Fruit fly (Drosophila melanogaster) whole organism, embryonic: ENCODE results near the gene CG15040.

Source experiments
- Asciz ChIP-seq: fragments of 200-800 bp; sonication (Bioruptor generic); optimal IDR thresholded peaks from 2 replicates; lab custom pipeline; 2017; ENCODE audit warnings: missing biosample characterization, mild to moderate bottlenecking, missing genetic modification characterization, missing genetic modification reagents
- BEAF-32 ChIP-seq: fragments of 200-800 bp; sonication (Bioruptor generic); optimal IDR thresholded peaks from 3 replicates; lab custom pipeline; 2017; ENCODE audit warnings: missing biosample characterization, missing genetic modification characterization, mild to moderate bottlenecking, moderate library complexity, missing genetic modification reagents
- CG10147 ChIP-seq: fragments of 200-800 bp; sonication (Bioruptor generic); optimal IDR thresholded peaks from 2 replicates; lab custom pipeline; 2019; ENCODE audit warnings: missing biosample characterization, mild to moderate bottlenecking, missing genetic modification characterization, moderate library complexity
- CG10366 ChIP-seq: fragments of 200-800 bp; sonication (Bioruptor generic); IDR thresholded peaks from 2 replicates; pipeline ENCODE4 v1.3.6; 2022; ENCODE audit warnings: missing biosample characterization, missing genetic modification characterization
- CG10979 ChIP-seq: fragments of 200-800 bp; sonication (Bioruptor generic); optimal IDR thresholded peaks from 2 replicates; lab custom pipeline; 2018; ENCODE audit warnings: missing biosample characterization, mild to moderate bottlenecking, missing genetic modification characterization, moderate library complexity
- CG11504 ChIP-seq: fragments of 200-800 bp; sonication (Bioruptor generic); optimal IDR thresholded peaks from 3 replicates; lab custom pipeline; 2019; ENCODE audit warnings: missing biosample characterization, mild to moderate bottlenecking, missing genetic modification characterization, moderate library complexity
- CG13287 ChIP-seq: fragments of 200-800 bp; sonication (Bioruptor generic); IDR thresholded peaks from 2 replicates; pipeline ENCODE4 v1.3.6; 2022; ENCODE audit warnings: missing biosample characterization, missing genetic modification characterization; ENCODE audit not compliant: partially characterized antibody
- CG14710 ChIP-seq: fragments of 200-800 bp; sonication (Bioruptor generic); optimal IDR thresholded peaks from 3 replicates; lab custom pipeline; 2019; ENCODE audit warnings: missing biosample characterization, mild to moderate bottlenecking, missing genetic modification characterization, moderate library complexity
- CG15269 ChIP-seq: fragments of 200-800 bp; sonication (Bioruptor generic); optimal IDR thresholded peaks from 2 replicates; lab custom pipeline; 2018; ENCODE audit warnings: missing biosample characterization, mild to moderate bottlenecking, missing genetic modification characterization, moderate library complexity
- CG17385 ChIP-seq: fragments of 200-800 bp; sonication (Bioruptor generic); optimal IDR thresholded peaks from 3 replicates; lab custom pipeline; 2018; ENCODE audit warnings: missing biosample characterization, mild to moderate bottlenecking, missing genetic modification characterization
- CG17829 ChIP-seq: fragments of 200-800 bp; optimal IDR thresholded peaks from 2 replicates; lab custom pipeline; 2019; ENCODE audit warnings: missing biosample characterization, mild to moderate bottlenecking, missing genetic modification characterization, moderate library complexity
- CG18262 ChIP-seq: fragments of 200-800 bp; optimal IDR thresholded peaks from 3 replicates; lab custom pipeline; 2019; ENCODE audit warnings: missing biosample characterization, mild to moderate bottlenecking, missing genetic modification characterization, moderate library complexity
- CG2678 ChIP-seq: fragments of 200-800 bp; sonication (Bioruptor generic); optimal IDR thresholded peaks from 3 replicates; lab custom pipeline; 2019; ENCODE audit warnings: missing biosample characterization, mild to moderate bottlenecking, missing genetic modification characterization, moderate library complexity
- CG2712 ChIP-seq: fragments of 200-800 bp; optimal IDR thresholded peaks from 3 replicates; lab custom pipeline; 2019; ENCODE audit warnings: missing biosample characterization, mild to moderate bottlenecking, missing genetic modification characterization, moderate library complexity
- CG30020 ChIP-seq: fragments of 200-800 bp; optimal IDR thresholded peaks from 2 replicates; lab custom pipeline; 2019; ENCODE audit warnings: missing biosample characterization, mild to moderate bottlenecking, missing genetic modification characterization, moderate library complexity
- CG32772 ChIP-seq: fragments of 200-800 bp; sonication (Bioruptor generic); IDR thresholded peaks from 2 replicates; pipeline ENCODE4 v1.3.6; 2022; ENCODE audit warnings: missing biosample characterization, missing genetic modification characterization
- CG3281 ChIP-seq: fragments of 200-800 bp; sonication (Bioruptor generic); optimal IDR thresholded peaks from 3 replicates; lab custom pipeline; 2017; ENCODE audit warnings: missing biosample characterization, mild to moderate bottlenecking, missing genetic modification characterization
- CG43689 ChIP-seq: fragments of 200-800 bp; sonication (Bioruptor generic); IDR thresholded peaks from 2 replicates; pipeline ENCODE4 v1.3.6; 2022; ENCODE audit warnings: missing biosample characterization, missing genetic modification characterization
- CG4617 ChIP-seq: fragments of 200-800 bp; sonication (Bioruptor generic); optimal IDR thresholded peaks from 3 replicates; lab custom pipeline; 2016; ENCODE audit warnings: missing biosample characterization, missing genetic modification characterization, borderline replicate concordance
- CG6765 ChIP-seq: fragments of 200-800 bp; sonication (Bioruptor generic); optimal IDR thresholded peaks from 3 replicates; lab custom pipeline; 2017; ENCODE audit warnings: missing biosample characterization, mild to moderate bottlenecking, missing genetic modification characterization
- CG7357 ChIP-seq: fragments of 200-800 bp; sonication (Bioruptor generic); IDR thresholded peaks from 3 replicates; pipeline ENCODE4 v1.3.6; 2022; ENCODE audit warnings: missing biosample characterization, missing genetic modification characterization
- CG8388 ChIP-seq: fragments of 200-800 bp; sonication (Bioruptor generic); optimal IDR thresholded peaks from 2 replicates; lab custom pipeline; 2019; ENCODE audit warnings: missing biosample characterization, mild to moderate bottlenecking, missing genetic modification characterization, moderate library complexity
- CG8924 ChIP-seq: fragments of 200-800 bp; optimal IDR thresholded peaks from 3 replicates; lab custom pipeline; 2019; ENCODE audit warnings: missing biosample characterization, mild to moderate bottlenecking, missing genetic modification characterization, moderate library complexity
- CG8944 ChIP-seq: fragments of 200-800 bp; sonication (Bioruptor generic); optimal IDR thresholded peaks from 3 replicates; lab custom pipeline; 2016; ENCODE audit warnings: missing biosample characterization, missing genetic modification characterization
- CG9797 ChIP-seq: fragments of 200-800 bp; sonication (Bioruptor generic); optimal IDR thresholded peaks from 3 replicates; lab custom pipeline; 2018; ENCODE audit warnings: missing biosample characterization, mild to moderate bottlenecking, missing genetic modification characterization
- CG9932 ChIP-seq: fragments of 200-800 bp; sonication (Bioruptor generic); IDR thresholded peaks from 2 replicates; pipeline ENCODE4 v1.3.6; 2022; ENCODE audit warnings: missing biosample characterization, missing genetic modification characterization
- CoRest ChIP-seq: fragments of 200-800 bp; sonication (Bioruptor generic); optimal IDR thresholded peaks from 3 replicates; lab custom pipeline; 2018; ENCODE audit warnings: missing biosample characterization, mild to moderate bottlenecking, missing genetic modification characterization, moderate library complexity
- Dek ChIP-seq: fragments of 200-800 bp; sonication (Bioruptor generic); optimal IDR thresholded peaks from 3 replicates; lab custom pipeline; 2019; ENCODE audit warnings: missing biosample characterization, mild to moderate bottlenecking, missing genetic modification characterization, moderate library complexity
- Dp ChIP-seq: fragments of 200-800 bp; sonication (Bioruptor generic); optimal IDR thresholded peaks from 2 replicates; lab custom pipeline; 2018; ENCODE audit warnings: missing biosample characterization, mild to moderate bottlenecking, missing genetic modification characterization, moderate library complexity
- Fer1 ChIP-seq: fragments of 200-800 bp; sonication (Bioruptor generic); optimal IDR thresholded peaks from 2 replicates; lab custom pipeline; 2017; ENCODE audit warnings: missing biosample characterization, mild to moderate bottlenecking, missing genetic modification characterization
- Hmr ChIP-seq: fragments of 200-800 bp; sonication (Bioruptor generic); optimal IDR thresholded peaks from 3 replicates; lab custom pipeline; 2017; ENCODE audit warnings: mild to moderate bottlenecking, missing biosample characterization, missing genetic modification reagents, missing genetic modification characterization
- MBD-R2 ChIP-seq: fragments of 200-800 bp; sonication (Bioruptor generic); IDR thresholded peaks from 2 replicates; pipeline ENCODE4 v1.3.6; 2022; ENCODE audit warnings: missing biosample characterization, missing genetic modification characterization
- Optix ChIP-seq: fragments of 200-800 bp; sonication (Bioruptor generic); IDR thresholded peaks from 3 replicates; pipeline ENCODE4 v1.3.6; 2022; ENCODE audit warnings: missing biosample characterization, missing genetic modification characterization
- ap ChIP-seq: fragments of 200-800 bp; sonication (Bioruptor generic); IDR thresholded peaks from 2 replicates; pipeline ENCODE4 v1.3.6; 2022; ENCODE audit warnings: missing biosample characterization, missing genetic modification characterization
- bsh ChIP-seq, 2 experiments: fragments of 200-800 bp; sonication (Bioruptor generic); optimal IDR thresholded peaks; 2 replicates each; lab custom pipeline; 2017 to 2018; ENCODE audit warnings: mild to moderate bottlenecking in 2 of 2, missing biosample characterization in 2 of 2, missing genetic modification characterization in 2 of 2, moderate library complexity in 1 of 2
- caup ChIP-seq: fragments of 200-800 bp; sonication (Bioruptor generic); optimal IDR thresholded peaks from 3 replicates; lab custom pipeline; 2017; ENCODE audit warnings: missing biosample characterization, mild to moderate bottlenecking, missing genetic modification characterization, moderate library complexity; ENCODE audit not compliant: severe bottlenecking
- eve ChIP-seq, 2 experiments: fragments of >200 bp; optimal IDR thresholded peaks; 2 replicates each; lab custom pipeline; 2017; ENCODE audit warnings: missing biosample characterization in 2 of 2, missing genetic modification characterization in 2 of 2
- grau ChIP-seq: fragments of 200-800 bp; optimal IDR thresholded peaks from 3 replicates; lab custom pipeline; 2019; ENCODE audit warnings: missing biosample characterization, mild to moderate bottlenecking, missing genetic modification characterization, moderate library complexity
- ind ChIP-seq: fragments of 200-800 bp; sonication (Bioruptor generic); optimal IDR thresholded peaks from 3 replicates; lab custom pipeline; 2016; ENCODE audit warnings: missing biosample characterization, missing genetic modification characterization
- lbe ChIP-seq: fragments of 200-800 bp; sonication (Bioruptor generic); optimal IDR thresholded peaks from 2 replicates; lab custom pipeline; 2016; ENCODE audit warnings: missing biosample characterization, mild to moderate bottlenecking, missing genetic modification characterization
- lmd ChIP-seq: fragments of 200-800 bp; sonication (Bioruptor generic); IDR thresholded peaks from 2 replicates; pipeline ENCODE4 v1.3.6; 2022; ENCODE audit warnings: missing biosample characterization, missing genetic modification characterization
- lola ChIP-seq, 3 experiments: fragments of >200 bp in 2 of 3; fragments of 200-800 bp in 1 of 3; sonication (Bioruptor generic) in 1 of 3; optimal IDR thresholded peaks; 2 replicates each; lab custom pipeline; 2017 to 2019; ENCODE audit warnings: missing biosample characterization in 3 of 3, missing genetic modification characterization in 3 of 3, mild to moderate bottlenecking in 1 of 3, moderate library complexity in 1 of 3
- mam ChIP-seq: fragments of 200-800 bp; sonication (Bioruptor generic); optimal IDR thresholded peaks from 3 replicates; lab custom pipeline; 2016; ENCODE audit warnings: missing biosample characterization, missing genetic modification characterization
- nom ChIP-seq: fragments of 200-800 bp; sonication (Bioruptor generic); optimal IDR thresholded peaks from 2 replicates; lab custom pipeline; 2017; ENCODE audit warnings: missing biosample characterization, missing genetic modification characterization, mild to moderate bottlenecking, moderate library complexity, missing genetic modification reagents
- pum ChIP-seq: fragments of 200-800 bp; sonication (Bioruptor generic); optimal IDR thresholded peaks from 2 replicates; lab custom pipeline; 2016; ENCODE audit warnings: missing biosample characterization, missing genetic modification characterization
- row ChIP-seq: fragments of 200-800 bp; sonication (Bioruptor generic); IDR thresholded peaks from 3 replicates; pipeline ENCODE4 v1.3.6; 2022; ENCODE audit warnings: missing biosample characterization, missing genetic modification characterization
- stwl ChIP-seq: fragments of 200-800 bp; sonication (Bioruptor generic); optimal IDR thresholded peaks from 3 replicates; lab custom pipeline; 2018; ENCODE audit warnings: missing biosample characterization, mild to moderate bottlenecking, missing genetic modification characterization, moderate library complexity
- sug ChIP-seq: fragments of 200-800 bp; optimal IDR thresholded peaks from 2 replicates; lab custom pipeline; 2019; ENCODE audit warnings: missing biosample characterization, mild to moderate bottlenecking, missing genetic modification characterization, moderate library complexity
- vvl ChIP-seq: fragments of 200-800 bp; sonication (Bioruptor generic); IDR thresholded peaks from 2 replicates; pipeline ENCODE4 v1.3.6; 2022; ENCODE audit warnings: missing biosample characterization, missing genetic modification characterization

Gene CG15040

DNA sequence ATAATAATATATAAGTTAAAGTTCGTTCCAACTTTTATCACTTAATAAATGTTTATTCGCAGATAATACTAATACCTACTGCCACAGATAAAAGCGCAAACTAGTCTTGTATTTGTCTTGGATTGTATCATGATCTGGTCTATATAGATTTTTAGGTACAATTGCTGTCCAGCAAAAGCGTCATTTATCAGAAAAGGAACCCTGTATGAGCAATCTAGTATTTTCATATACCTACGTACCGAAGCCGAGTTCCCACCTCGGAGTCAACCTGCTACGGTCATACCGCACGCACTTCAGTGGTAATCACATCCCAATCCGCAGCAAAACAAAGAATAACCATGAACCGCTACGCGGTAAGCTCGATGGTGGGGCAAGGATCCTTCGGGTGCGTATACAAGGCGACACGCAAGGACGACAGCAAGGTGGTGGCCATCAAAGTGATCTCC is 40.1 kb upstream of the CG15040 start, which contains the start of gene fu (continued):
- TF ChIP-seq lola (GFP tag; optimal IDR thresholded peaks at IDR 0.05; lab: Kevin White, UChicago) (peak in 1 of 3 experiments; percentile 25), stwl (tag; lab: Kevin White, UChicago) (no peak), lmd (no peak), nom (GFP tag; lab: Kevin White, UChicago) (peak; percentile 19), grau (tag; lab: Kevin White, UChicago) (peak; percentile 45), CG9932 (GFP tag; lab: Robert Waterston, UW) (peak; percentile 38; the same call in 1 of the 2 replicates), CoRest (peak; percentile 51), mam (GFP tag; lab: Kevin White, UChicago) (peak; percentile 21), row (GFP tag; lab: Robert Waterston, UW) (peak; percentile 80), CG11504 (tag; lab: Kevin White, UChicago) (peak; percentile 50), Hmr (peak; percentile 55), CG2712 (tag; lab: Kevin White, UChicago) (peak; percentile 52), CG30020 (tag; lab: Kevin White, UChicago) (peak; percentile 0), CG10147 (GFP tag; lab: Kevin White, UChicago) (peak; percentile 10), CG43689 (GFP tag; lab: Robert Waterston, UW) (no peak), pum (GFP tag; lab: Kevin White, UChicago) (no peak), CG17385 (GFP tag; lab: Kevin White, UChicago) (peak; percentile 28), bsh (GFP tag; optimal IDR thresholded peaks at IDR 0.05; lab: Kevin White, UChicago) (peak in 1 of 2 experiments; percentile 14), CG3281 (GFP tag; lab: Kevin White, UChicago) (peak; percentile 34), CG13287 (GFP tag; lab: Robert Waterston, UW) (peak; percentile 10; the same call in 1 of the 2 replicates), CG4617 (GFP tag; lab: Kevin White, UChicago) (peak; percentile 7), Optix (GFP tag; lab: Robert Waterston, UW) (no peak), BEAF-32 (GFP tag; lab: Kevin White, UChicago) (no peak), ind (GFP tag; lab: Kevin White, UChicago) (peak; percentile 13), CG32772 (no peak), caup (GFP tag; lab: Kevin White, UChicago) (peak; percentile 37), CG8944 (GFP tag; lab: Kevin White, UChicago) (no peak), eve (GFP tag; optimal IDR thresholded peaks at IDR 0.05; lab: Kevin White, UChicago) (no peak), Dp (GFP tag; lab: Kevin White, UChicago) (no peak), Dek (tag; lab: Kevin White, UChicago) (peak; percentile 14), CG7357 (no peak), CG10366 (peak; percentile 92), Fer1 (peak; percentile 21), CG6765 (GFP tag; lab: Kevin White, UChicago) (peak; percentile 56), MBD-R2 (GFP tag; lab: Robert Waterston, UW) (peak; percentile 74), ap (GFP tag; lab: Robert Waterston, UW) (no peak), Asciz (GFP tag; lab: Kevin White, UChicago) (no peak), CG10979 (tag; lab: Kevin White, UChicago) (peak; percentile 1), CG18262 (tag; lab: Kevin White, UChicago) (peak; percentile 11), vvl (peak; percentile 41), CG2678 (tag; lab: Kevin White, UChicago) (peak; percentile 61), CG8924 (peak; percentile 53), CG15269 (peak; percentile 28), CG8388 (GFP tag; lab: Kevin White, UChicago) (peak; percentile 17), CG14710 (peak; percentile 45), CG9797 (GFP tag; lab: Kevin White, UChicago) (peak; percentile 60), CG17829 (tag; lab: Kevin White, UChicago) (peak; percentile 22), lbe (GFP tag; lab: Kevin White, UChicago) (no peak), sug (tag; lab: Kevin White, UChicago) (peak; percentile 29)
